Fruit fly (Drosophila melanogaster): ENCODE measurements around the gene in.

DNA sequence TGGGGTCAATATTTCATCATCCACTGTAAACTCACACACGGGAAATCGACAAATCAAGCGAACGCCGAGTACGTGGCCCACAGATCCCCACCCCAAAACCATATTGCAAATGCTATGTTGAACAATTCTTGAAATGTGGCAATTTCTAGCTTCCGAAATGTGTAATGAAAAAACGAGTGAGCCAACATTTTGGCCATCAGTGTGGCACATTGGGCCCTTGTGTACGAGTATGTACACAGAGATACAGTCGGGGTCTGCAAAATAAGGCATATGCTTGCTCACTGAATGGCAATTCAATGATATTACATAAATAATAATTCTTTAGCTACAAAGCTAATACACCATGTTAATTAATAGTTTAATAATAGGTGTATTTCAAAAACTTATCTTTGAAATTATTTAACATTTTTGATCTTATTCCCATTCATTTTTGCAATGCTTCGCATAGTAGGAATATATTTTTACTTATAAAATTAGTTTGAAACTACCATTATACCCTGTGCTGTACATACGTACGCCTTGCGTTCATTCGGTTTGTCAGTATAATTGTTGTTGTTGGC is 32.6 kb downstream of the in start:
- TF ChIP-seq pan (optimal IDR thresholded peaks at IDR 0.05) (no peak), usp (GFP tag; optimal IDR thresholded peaks at IDR 0.05) (no peak)

All from whole organism.